Fruit fly (Drosophila melanogaster) whole organism, adult: ENCODE results near the gene CG7335.
A peak's percentile ranks its signal among the peaks of the same experiment; 100 is the strongest.

Source experiments
- CG11617 ChIP-seq: fragments of 200-800 bp; sonication (Bioruptor generic); optimal IDR thresholded peaks from 2 replicates; lab custom pipeline; 2017; ENCODE audit warnings: mild to moderate bottlenecking, missing biosample characterization, missing genetic modification reagents, missing genetic modification characterization
- CG12768 ChIP-seq: fragments of 200-800 bp; sonication (Bioruptor generic); optimal IDR thresholded peaks from 2 replicates; lab custom pipeline; 2017; ENCODE audit warnings: missing biosample characterization, missing genetic modification characterization, mild to moderate bottlenecking, moderate library complexity, missing genetic modification reagents
- CG14711 ChIP-seq: fragments of 200-800 bp; sonication (Bioruptor generic); optimal IDR thresholded peaks from 2 replicates; lab custom pipeline; 2018; ENCODE audit warnings: missing biosample characterization, mild to moderate bottlenecking, missing genetic modification characterization, moderate library complexity
- CG1620 ChIP-seq: fragments of 200-800 bp; sonication (Bioruptor generic); optimal IDR thresholded peaks from 2 replicates; lab custom pipeline; 2016; ENCODE audit warnings: missing biosample characterization, missing genetic modification characterization
- CG33017 ChIP-seq: fragments of 200-800 bp; sonication (Bioruptor generic); optimal IDR thresholded peaks from 2 replicates; lab custom pipeline; 2018; ENCODE audit warnings: missing biosample characterization, mild to moderate bottlenecking, missing genetic modification characterization, moderate library complexity
- CG5204 ChIP-seq: fragments of 200-800 bp; sonication (Bioruptor generic); optimal IDR thresholded peaks from 2 replicates; lab custom pipeline; 2016; ENCODE audit warnings: missing biosample characterization, missing genetic modification characterization
- CG7045 ChIP-seq: fragments of 200-800 bp; sonication (Bioruptor generic); optimal IDR thresholded peaks from 2 replicates; lab custom pipeline; 2017; ENCODE audit warnings: missing biosample characterization, mild to moderate bottlenecking, missing genetic modification characterization
- CG7101 ChIP-seq: fragments of 200-800 bp; sonication (Bioruptor generic); optimal IDR thresholded peaks from 2 replicates; lab custom pipeline; 2018; ENCODE audit warnings: missing biosample characterization, mild to moderate bottlenecking, missing genetic modification characterization, moderate library complexity
- Clk ChIP-seq: fragments of 200-800 bp; sonication (Bioruptor generic); optimal IDR thresholded peaks from 2 replicates; lab custom pipeline; 2017; ENCODE audit warnings: missing biosample characterization, missing genetic modification characterization
- Crg-1 ChIP-seq: fragments of 200-800 bp; sonication (Bioruptor generic); optimal IDR thresholded peaks from 2 replicates; lab custom pipeline; 2016; ENCODE audit warnings: missing biosample characterization, missing genetic modification characterization
- Hr96 ChIP-seq: fragments of 200-800 bp; sonication (Bioruptor generic); optimal IDR thresholded peaks from 2 replicates; lab custom pipeline; 2016; ENCODE audit warnings: missing biosample characterization, missing genetic modification characterization
- Mnt ChIP-seq: fragments of 200-800 bp; sonication (Bioruptor generic); optimal IDR thresholded peaks from 2 replicates; lab custom pipeline; 2016; ENCODE audit warnings: missing biosample characterization, mild to moderate bottlenecking, missing genetic modification characterization
- bab1 ChIP-seq: fragments of 200-800 bp; sonication (Bioruptor generic); optimal IDR thresholded peaks from 3 replicates; lab custom pipeline; 2019; ENCODE audit warnings: missing biosample characterization, mild to moderate bottlenecking, missing genetic modification characterization, moderate library complexity
- cic ChIP-seq: fragments of 200-800 bp; sonication (Bioruptor generic); optimal IDR thresholded peaks from 2 replicates; lab custom pipeline; 2017; ENCODE audit warnings: missing biosample characterization, mild to moderate bottlenecking, missing genetic modification characterization, moderate library complexity
- cnc ChIP-seq, 2 experiments: fragments of >200 bp; optimal IDR thresholded peaks; 2 replicates each; lab custom pipeline; 2017
- kay ChIP-seq: fragments of 200-800 bp; sonication (Bioruptor generic); peaks from one replicate; lab custom pipeline; 2016; ENCODE audit warnings: missing biosample characterization, missing genetic modification characterization, borderline replicate concordance
- ovo ChIP-seq: fragments of 200-800 bp; sonication (Bioruptor generic); optimal IDR thresholded peaks from 2 replicates; lab custom pipeline; 2016; ENCODE audit warnings: missing biosample characterization, missing genetic modification characterization
- pad ChIP-seq: fragments of 200-800 bp; sonication (Bioruptor generic); optimal IDR thresholded peaks from 3 replicates; lab custom pipeline; 2017; ENCODE audit warnings: missing biosample characterization, missing genetic modification characterization, mild to moderate bottlenecking, moderate library complexity, missing genetic modification reagents
- tj ChIP-seq: fragments of 200-800 bp; sonication (Bioruptor generic); optimal IDR thresholded peaks from 3 replicates; lab custom pipeline; 2017; ENCODE audit warnings: missing biosample characterization, mild to moderate bottlenecking, missing genetic modification characterization, moderate library complexity
- toe ChIP-seq: fragments of 200-800 bp; sonication (Bioruptor generic); optimal IDR thresholded peaks from 2 replicates; lab custom pipeline; 2016; ENCODE audit warnings: missing biosample characterization, missing genetic modification characterization

CG7335 gene

DNA sequence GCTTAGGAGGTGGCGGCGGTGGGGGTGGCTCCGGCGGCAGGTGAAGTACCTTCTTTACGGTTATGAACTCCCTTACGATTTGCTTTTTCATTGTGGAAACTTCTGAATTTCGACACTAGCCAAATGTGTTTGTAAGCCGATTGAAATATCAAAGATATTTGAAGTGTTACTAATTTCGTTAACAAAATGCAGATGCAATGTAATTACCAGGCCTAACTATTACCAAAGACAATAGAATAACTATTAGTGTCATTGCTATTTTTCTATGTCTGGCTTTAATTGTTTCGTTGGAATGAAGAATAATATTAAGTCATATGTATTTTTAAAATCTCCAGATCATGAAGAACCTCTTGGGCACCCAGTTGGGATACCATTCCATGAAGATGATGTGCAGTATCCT lies at the start of gene CG7335:
Gene CG7335, minus strand, starts transcription at position 101 of the 400 bp plus-strand sequence.
- no peak for TF ChIP-seq CG33017
- no peak for TF ChIP-seq toe (GFP tag; lab: Kevin White, UChicago)
- no peak for TF ChIP-seq Mnt (GFP tag; lab: Kevin White, UChicago)
- TF ChIP-seq CG1620 (GFP tag; lab: Kevin White, UChicago), result no peak
- no peak for TF ChIP-seq CG7101
- TF ChIP-seq Clk, result no peak
- no peak for TF ChIP-seq CG14711 (tag; lab: Kevin White, UChicago)
- TF ChIP-seq CG12768 (GFP tag; lab: Kevin White, UChicago), result no peak
- no peak for TF ChIP-seq cnc (optimal IDR thresholded peaks at IDR 0.05; lab: Kevin White, UChicago)
- no peak for TF ChIP-seq CG11617
- TF ChIP-seq kay (GFP tag; lab: Kevin White, UChicago), result no peak
- TF ChIP-seq ovo (GFP tag; lab: Kevin White, UChicago), result no peak
- no peak for TF ChIP-seq Crg-1 (GFP tag; lab: Kevin White, UChicago)
- TF ChIP-seq tj (GFP tag; lab: Kevin White, UChicago), result no peak
- no peak for TF ChIP-seq bab1 (GFP tag; lab: Kevin White, UChicago)

dm6 chr3L:20182799-20183198 lies 49.7 kb upstream of the CG7335 start:
- TF ChIP-seq toe (GFP tag; lab: Kevin White, UChicago), result no peak

- no peak for TF ChIP-seq CG7045
- no peak for TF ChIP-seq Mnt (GFP tag; lab: Kevin White, UChicago)
- TF ChIP-seq CG14711 (tag; lab: Kevin White, UChicago), result no peak
- TF ChIP-seq Crg-1 (GFP tag; lab: Kevin White, UChicago), result no peak
- TF ChIP-seq CG12768 (GFP tag; lab: Kevin White, UChicago), result no peak
- TF ChIP-seq cic (GFP tag; lab: Kevin White, UChicago), result no peak
- TF ChIP-seq CG1620 (GFP tag; lab: Kevin White, UChicago), result no peak
- no peak for TF ChIP-seq kay (GFP tag; lab: Kevin White, UChicago)
- TF ChIP-seq toe (GFP tag; lab: Kevin White, UChicago), result no peak
- TF ChIP-seq CG5204 (GFP tag; lab: Kevin White, UChicago), result no peak
- no peak for TF ChIP-seq bab1 (GFP tag; lab: Kevin White, UChicago)
- no peak for TF ChIP-seq CG33017
- no peak for TF ChIP-seq ovo (GFP tag; lab: Kevin White, UChicago)
Measured at dm6 chr3L:20178101-20178500, 45.0 kb upstream of the CG7335 start.

DNA sequence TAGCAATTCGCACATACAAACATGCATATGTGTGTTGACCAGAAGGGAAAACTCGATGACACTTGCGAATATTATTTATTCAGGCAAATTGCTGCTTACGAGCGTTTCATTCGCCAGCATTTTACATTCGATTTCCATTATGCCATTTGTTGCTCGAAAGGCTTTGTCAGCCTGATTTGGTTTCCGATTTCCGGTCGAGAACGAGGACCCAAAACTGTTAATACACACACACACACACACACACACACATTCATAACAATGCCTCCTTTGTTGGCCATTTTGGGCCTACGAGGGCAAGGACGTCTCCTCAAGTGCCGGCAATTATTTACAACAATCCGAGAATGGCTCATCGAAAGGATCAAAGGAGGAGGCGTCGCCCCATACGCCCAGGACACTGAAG lies 44.6 kb upstream of the CG7335 start:
- no peak for TF ChIP-seq CG5204 (GFP tag; lab: Kevin White, UChicago)
- no peak for TF ChIP-seq tj (GFP tag; lab: Kevin White, UChicago)
- no peak for TF ChIP-seq CG7045

DNA sequence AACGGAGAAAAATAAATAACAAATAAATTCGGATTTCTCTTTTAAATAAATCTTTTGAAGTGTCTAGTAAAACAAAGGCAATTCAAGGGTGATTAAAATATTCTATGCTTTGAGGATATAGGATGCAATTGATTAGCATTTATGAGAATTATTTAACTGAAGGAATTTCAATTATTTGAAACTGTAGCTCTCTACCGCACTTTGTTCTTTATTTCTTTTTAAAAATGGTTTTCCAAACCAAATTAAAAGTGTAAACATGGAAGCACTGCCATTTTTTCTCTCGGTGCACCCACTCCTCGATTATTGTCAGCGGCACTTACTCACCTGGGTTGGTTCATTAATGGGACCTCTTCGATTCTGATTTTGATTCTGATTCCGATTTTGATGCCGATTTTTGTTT lies 35.1 kb upstream of the CG7335 start:
- TF ChIP-seq kay (GFP tag; lab: Kevin White, UChicago) (peak; percentile 31), toe (GFP tag; lab: Kevin White, UChicago) (no peak), Mnt (GFP tag; lab: Kevin White, UChicago) (no peak)

DNA sequence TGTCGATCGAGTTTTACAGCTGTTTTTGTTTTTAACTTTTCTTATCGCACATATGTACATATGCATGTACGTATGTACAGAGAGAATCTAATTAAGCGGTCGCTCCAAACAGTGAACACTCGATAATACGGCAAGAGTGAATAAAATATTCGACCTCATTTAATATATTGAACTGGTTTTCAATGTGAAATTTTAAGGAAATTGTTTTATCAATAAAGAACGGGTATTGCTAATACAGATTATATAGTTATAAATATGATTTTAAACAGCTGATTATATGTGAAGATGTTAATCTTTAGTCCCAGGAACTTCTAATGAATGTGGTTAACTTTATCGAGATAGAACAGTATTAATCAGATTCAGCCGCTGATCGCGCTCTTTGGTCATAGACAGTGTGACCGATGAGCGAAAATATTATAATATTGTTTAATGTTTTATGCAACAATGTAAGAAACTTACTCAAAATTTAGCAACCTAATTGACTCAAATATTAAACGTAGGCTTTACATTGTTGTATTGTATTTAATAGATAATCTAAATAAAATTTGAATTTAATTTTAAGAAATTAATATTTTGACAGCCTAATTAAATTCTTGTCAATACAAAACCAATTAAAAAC lies 7.6 kb upstream of the CG7335 start, which contains the start of gene CG7328:
Gene CG7328, minus strand, starts transcription at position 19 of the 619 bp plus-strand sequence.
- TF ChIP-seq Hr96 (GFP tag; lab: Kevin White, UChicago) (peak; percentile 91), cic (GFP tag; lab: Kevin White, UChicago) (peak; percentile 58), cnc (optimal IDR thresholded peaks at IDR 0.05; lab: Kevin White, UChicago) (no peak), CG7101 (peak; percentile 91), kay (GFP tag; lab: Kevin White, UChicago) (peak; percentile 83), toe (GFP tag; lab: Kevin White, UChicago) (peak; percentile 95), CG14711 (tag; lab: Kevin White, UChicago) (peak; percentile 82), CG7045 (peak; percentile 83), CG11617 (peak; percentile 92), pad (GFP tag; lab: Kevin White, UChicago) (peak; percentile 70), CG12768 (GFP tag; lab: Kevin White, UChicago) (peak; percentile 71), Clk (peak; percentile 52), bab1 (GFP tag; lab: Kevin White, UChicago) (peak; percentile 52), CG33017 (peak; percentile 92), Crg-1 (GFP tag; lab: Kevin White, UChicago) (peak; percentile 82), CG1620 (GFP tag; lab: Kevin White, UChicago) (peak; percentile 85), tj (GFP tag; lab: Kevin White, UChicago) (peak; percentile 72), ovo (GFP tag; lab: Kevin White, UChicago) (peak; percentile 78), CG5204 (GFP tag; lab: Kevin White, UChicago) (peak; percentile 93), Mnt (GFP tag; lab: Kevin White, UChicago) (peak; percentile 74)

DNA sequence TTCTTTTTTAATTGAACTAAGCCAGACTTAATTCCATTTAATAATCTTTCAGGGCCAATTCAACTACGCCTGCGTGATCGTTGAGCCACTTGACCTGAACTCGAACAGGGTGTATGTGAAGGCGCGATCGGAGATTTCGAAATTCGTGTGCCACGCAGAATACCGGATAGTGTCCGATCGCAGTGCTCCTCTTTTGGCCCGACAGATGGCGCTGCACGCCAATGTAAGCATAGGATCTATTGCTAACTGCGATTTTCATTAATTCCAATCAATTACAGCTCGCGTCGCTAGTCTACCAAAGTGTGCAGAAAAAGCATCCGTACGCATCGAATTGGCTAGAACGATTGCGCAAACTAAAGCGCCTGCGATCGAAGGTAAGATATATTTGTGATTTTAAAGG lies 5.3 kb upstream of the CG7335 start:
- TF ChIP-seq Clk (no peak), cnc (optimal IDR thresholded peaks at IDR 0.05; lab: Kevin White, UChicago) (no peak), CG5204 (GFP tag; lab: Kevin White, UChicago) (no peak), CG14711 (tag; lab: Kevin White, UChicago) (no peak)
